Fruit fly (Drosophila melanogaster) whole organism, embryonic: ENCODE data around the gene Cand1.

Experiments
- Adf1 ChIP-seq: fragments of 200-800 bp; sonication (Bioruptor generic); IDR thresholded peaks from 2 replicates; pipeline ENCODE4 v1.3.6; 2022; ENCODE audit warnings: missing biosample characterization, missing genetic modification characterization
- BtbVII ChIP-seq: fragments of 200-800 bp; sonication (Bioruptor generic); optimal IDR thresholded peaks from 3 replicates; lab custom pipeline; 2017; ENCODE audit warnings: missing biosample characterization, mild to moderate bottlenecking, missing genetic modification characterization
- CG10147 ChIP-seq: fragments of 200-800 bp; sonication (Bioruptor generic); optimal IDR thresholded peaks from 2 replicates; lab custom pipeline; 2019; ENCODE audit warnings: missing biosample characterization, mild to moderate bottlenecking, missing genetic modification characterization, moderate library complexity
- CG10462 ChIP-seq: fragments of 200-800 bp; sonication (Bioruptor generic); optimal IDR thresholded peaks from 2 replicates; lab custom pipeline; 2016; ENCODE audit warnings: missing biosample characterization, missing genetic modification characterization
- CG10565 ChIP-seq: fragments of 200-800 bp; sonication (Bioruptor generic); optimal IDR thresholded peaks from 3 replicates; lab custom pipeline; 2016; ENCODE audit warnings: missing biosample characterization, mild to moderate bottlenecking, missing genetic modification characterization
- CG10654 ChIP-seq: fragments of 200-800 bp; sonication (Bioruptor generic); optimal IDR thresholded peaks from 2 replicates; lab custom pipeline; 2016; ENCODE audit warnings: missing biosample characterization, missing genetic modification characterization
- CG1233 ChIP-seq: fragments of 200-800 bp; sonication (Bioruptor generic); optimal IDR thresholded peaks from 4 replicates; lab custom pipeline; 2018; ENCODE audit warnings: missing biosample characterization, mild to moderate bottlenecking, missing genetic modification characterization
- CG13775 ChIP-seq: fragments of 200-800 bp; sonication (Bioruptor generic); optimal IDR thresholded peaks from 3 replicates; lab custom pipeline; 2017; ENCODE audit warnings: missing biosample characterization, mild to moderate bottlenecking, missing genetic modification characterization
- CG14441 ChIP-seq: fragments of 200-800 bp; sonication (Bioruptor generic); IDR thresholded peaks from 2 replicates; pipeline ENCODE4 v1.3.6; 2022; ENCODE audit warnings: missing biosample characterization, missing genetic modification characterization
- CG15011 ChIP-seq: fragments of 200-800 bp; sonication (Bioruptor generic); optimal IDR thresholded peaks from 3 replicates; lab custom pipeline; 2018; ENCODE audit warnings: missing biosample characterization, mild to moderate bottlenecking, missing genetic modification characterization
- CG15479 ChIP-seq: fragments of 200-800 bp; sonication (Bioruptor generic); optimal IDR thresholded peaks from 3 replicates; lab custom pipeline; 2019; ENCODE audit warnings: missing biosample characterization, mild to moderate bottlenecking, missing genetic modification characterization, moderate library complexity
- CG17186 ChIP-seq: fragments of 200-800 bp; sonication (Bioruptor generic); optimal IDR thresholded peaks from 3 replicates; lab custom pipeline; 2017; ENCODE audit warnings: missing biosample characterization, missing genetic modification reagents, missing genetic modification characterization
- CG17385 ChIP-seq: fragments of 200-800 bp; sonication (Bioruptor generic); optimal IDR thresholded peaks from 3 replicates; lab custom pipeline; 2018; ENCODE audit warnings: missing biosample characterization, mild to moderate bottlenecking, missing genetic modification characterization
- CG17829 ChIP-seq: fragments of 200-800 bp; optimal IDR thresholded peaks from 2 replicates; lab custom pipeline; 2019; ENCODE audit warnings: missing biosample characterization, mild to moderate bottlenecking, missing genetic modification characterization, moderate library complexity
- CG1792 ChIP-seq: fragments of 200-800 bp; sonication (Bioruptor generic); optimal IDR thresholded peaks from 2 replicates; lab custom pipeline; 2016; ENCODE audit warnings: missing biosample characterization, missing genetic modification characterization
- CG18764 ChIP-seq: fragments of 200-800 bp; sonication (Bioruptor generic); optimal IDR thresholded peaks from 3 replicates; lab custom pipeline; 2016; ENCODE audit warnings: missing biosample characterization, missing genetic modification characterization
- CG2120 ChIP-seq: fragments of 200-800 bp; sonication (Bioruptor generic); optimal IDR thresholded peaks from 3 replicates; lab custom pipeline; 2016; ENCODE audit warnings: missing biosample characterization, missing genetic modification characterization
- CG31224 ChIP-seq: fragments of 200-800 bp; sonication (Bioruptor generic); IDR thresholded peaks from 2 replicates; pipeline ENCODE4 v1.3.6; 2022; ENCODE audit warnings: missing biosample characterization, missing genetic modification characterization
- CG34224 ChIP-seq: fragments of 200-800 bp; sonication (Bioruptor generic); IDR thresholded peaks from 3 replicates; pipeline ENCODE4 v1.3.6; 2022; ENCODE audit warnings: missing biosample characterization, missing genetic modification characterization; ENCODE audit not compliant: partially characterized antibody
- CG34422 ChIP-seq: fragments of 200-800 bp; sonication (Bioruptor generic); IDR thresholded peaks from 3 replicates; pipeline ENCODE4 v1.3.6; 2022; ENCODE audit warnings: missing biosample characterization, missing genetic modification characterization
- CG4424 ChIP-seq: fragments of 200-800 bp; sonication (Bioruptor generic); optimal IDR thresholded peaks from 3 replicates; lab custom pipeline; 2016; ENCODE audit warnings: missing biosample characterization, missing genetic modification characterization
- CG6813 ChIP-seq: fragments of 200-800 bp; sonication (Bioruptor generic); optimal IDR thresholded peaks from 2 replicates; lab custom pipeline; 2017; ENCODE audit warnings: missing biosample characterization, missing genetic modification characterization, mild to moderate bottlenecking, moderate library complexity, missing genetic modification reagents
- CG8290 ChIP-seq, 3 experiments: fragments of 200-800 bp; sonication (Bioruptor generic); optimal IDR thresholded peaks; 2 replicates each; lab custom pipeline; 2016 to 2019; ENCODE audit warnings: missing biosample characterization in 3 of 3, missing genetic modification characterization in 3 of 3, mild to moderate bottlenecking in 2 of 3, moderate library complexity in 1 of 3
- CG8944 ChIP-seq: fragments of 200-800 bp; sonication (Bioruptor generic); optimal IDR thresholded peaks from 3 replicates; lab custom pipeline; 2016; ENCODE audit warnings: missing biosample characterization, missing genetic modification characterization
- Dad ChIP-seq: fragments of 200-800 bp; sonication (Bioruptor generic); optimal IDR thresholded peaks from 3 replicates; lab custom pipeline; 2016; ENCODE audit warnings: missing biosample characterization, missing genetic modification characterization
- Dek ChIP-seq: fragments of 200-800 bp; sonication (Bioruptor generic); optimal IDR thresholded peaks from 3 replicates; lab custom pipeline; 2019; ENCODE audit warnings: missing biosample characterization, mild to moderate bottlenecking, missing genetic modification characterization, moderate library complexity
- Dp ChIP-seq: fragments of 200-800 bp; sonication (Bioruptor generic); optimal IDR thresholded peaks from 2 replicates; lab custom pipeline; 2018; ENCODE audit warnings: missing biosample characterization, mild to moderate bottlenecking, missing genetic modification characterization, moderate library complexity
- HHEX ChIP-seq: fragments of 200-800 bp; sonication (Bioruptor generic); optimal IDR thresholded peaks from 3 replicates; lab custom pipeline; 2017; ENCODE audit warnings: missing biosample characterization, mild to moderate bottlenecking, missing genetic modification characterization, missing genetic modification reagents
- HLHmδ ChIP-seq: fragments of 200-800 bp; sonication (Bioruptor generic); optimal IDR thresholded peaks from 2 replicates; lab custom pipeline; 2018; ENCODE audit warnings: missing biosample characterization, mild to moderate bottlenecking, missing genetic modification characterization, moderate library complexity
- Lim3 ChIP-seq: fragments of 200-800 bp; sonication (Bioruptor generic); IDR thresholded peaks from 2 replicates; pipeline ENCODE4 v1.3.6; 2022; ENCODE audit warnings: missing biosample characterization, missing genetic modification characterization
- Max ChIP-seq: fragments of 200-800 bp; sonication (Bioruptor generic); optimal IDR thresholded peaks from 2 replicates; lab custom pipeline; 2016; ENCODE audit warnings: missing biosample characterization, mild to moderate bottlenecking, missing genetic modification characterization
- Pdp1 ChIP-seq, 2 experiments: fragments of 200-800 bp; sonication (Bioruptor generic); optimal IDR thresholded peaks; 3 replicates each; lab custom pipeline; 2016; ENCODE audit warnings: missing biosample characterization in 2 of 2, missing genetic modification characterization in 2 of 2, mild to moderate bottlenecking in 1 of 2, moderate library complexity in 1 of 2
- Rfx ChIP-seq: fragments of 200-800 bp; sonication (Bioruptor generic); IDR thresholded peaks from 2 replicates; pipeline ENCODE4 v1.3.6; 2022; ENCODE audit warnings: missing biosample characterization, missing genetic modification characterization
- Stat92E ChIP-seq, 3 experiments: fragments of >200 bp in 2 of 3; fragments of 200-800 bp in 1 of 3; sonication (Bioruptor generic) in 1 of 3; optimal IDR thresholded peaks; 2 replicates each; lab custom pipeline; 2017 to 2019; ENCODE audit warnings: missing biosample characterization in 3 of 3, missing genetic modification characterization in 3 of 3, mild to moderate bottlenecking in 1 of 3, moderate library complexity in 1 of 3
- ara ChIP-seq: fragments of 200-800 bp; sonication (Bioruptor generic); IDR thresholded peaks from 2 replicates; pipeline ENCODE4 v1.3.6; 2022; ENCODE audit warnings: missing biosample characterization, missing genetic modification characterization
- ci ChIP-seq: fragments of 200-800 bp; sonication (Bioruptor generic); IDR thresholded peaks from 3 replicates; pipeline ENCODE4 v1.3.6; 2022; ENCODE audit warnings: missing biosample characterization, missing genetic modification characterization
- dmrt99B ChIP-seq: fragments of 200-800 bp; sonication (Bioruptor generic); optimal IDR thresholded peaks from 2 replicates; lab custom pipeline; 2018; ENCODE audit warnings: missing biosample characterization, mild to moderate bottlenecking, missing genetic modification characterization, moderate library complexity
- ftz-f1 ChIP-seq: fragments of 200-800 bp; sonication (Bioruptor generic); optimal IDR thresholded peaks from 2 replicates; lab custom pipeline; 2016; ENCODE audit warnings: missing biosample characterization, missing genetic modification characterization
- gfzf ChIP-seq: fragments of 200-800 bp; sonication (Bioruptor generic); optimal IDR thresholded peaks from 2 replicates; lab custom pipeline; 2016; ENCODE audit warnings: missing biosample characterization, mild to moderate bottlenecking, missing genetic modification characterization, moderate library complexity
- gsb-n ChIP-seq: fragments of 200-800 bp; sonication (Bioruptor generic); optimal IDR thresholded peaks from 3 replicates; lab custom pipeline; 2018; ENCODE audit warnings: missing biosample characterization, mild to moderate bottlenecking, missing genetic modification characterization
- inv ChIP-seq: fragments of 200-800 bp; sonication (Bioruptor generic); IDR thresholded peaks from 2 replicates; pipeline ENCODE4 v1.3.6; 2022; ENCODE audit warnings: missing biosample characterization, missing genetic modification characterization; ENCODE audit not compliant: partially characterized antibody
- jing ChIP-seq: fragments of 200-800 bp; sonication (Bioruptor generic); optimal IDR thresholded peaks from 2 replicates; lab custom pipeline; 2018; ENCODE audit warnings: missing biosample characterization, mild to moderate bottlenecking, missing genetic modification characterization
- kni ChIP-seq: fragments of 200-800 bp; sonication (Bioruptor generic); optimal IDR thresholded peaks from 3 replicates; lab custom pipeline; 2017; ENCODE audit warnings: mild to moderate bottlenecking, missing biosample characterization, missing genetic modification reagents, missing genetic modification characterization
- ro ChIP-seq: fragments of 200-800 bp; sonication (Bioruptor generic); IDR thresholded peaks from 2 replicates; pipeline ENCODE4 v1.3.6; 2022; ENCODE audit warnings: missing biosample characterization, missing genetic modification characterization
- run ChIP-seq: fragments of 200-800 bp; sonication (Bioruptor generic); optimal IDR thresholded peaks from 3 replicates; lab custom pipeline; 2018; ENCODE audit warnings: missing biosample characterization, mild to moderate bottlenecking, missing genetic modification characterization
- sim ChIP-seq: fragments of 200-800 bp; sonication (Bioruptor generic); IDR thresholded peaks from 2 replicates; pipeline ENCODE4 v1.3.6; 2022; ENCODE audit warnings: missing biosample characterization, missing genetic modification characterization
- trem ChIP-seq: fragments of 200-800 bp; optimal IDR thresholded peaks from 3 replicates; lab custom pipeline; 2019; ENCODE audit warnings: missing biosample characterization, mild to moderate bottlenecking, missing genetic modification characterization, moderate library complexity
- zen ChIP-seq: fragments of 200-800 bp; sonication (Bioruptor generic); optimal IDR thresholded peaks from 3 replicates; lab custom pipeline; 2018; ENCODE audit warnings: missing biosample characterization, mild to moderate bottlenecking, missing genetic modification characterization, moderate library complexity

Cand1 gene

DNA sequence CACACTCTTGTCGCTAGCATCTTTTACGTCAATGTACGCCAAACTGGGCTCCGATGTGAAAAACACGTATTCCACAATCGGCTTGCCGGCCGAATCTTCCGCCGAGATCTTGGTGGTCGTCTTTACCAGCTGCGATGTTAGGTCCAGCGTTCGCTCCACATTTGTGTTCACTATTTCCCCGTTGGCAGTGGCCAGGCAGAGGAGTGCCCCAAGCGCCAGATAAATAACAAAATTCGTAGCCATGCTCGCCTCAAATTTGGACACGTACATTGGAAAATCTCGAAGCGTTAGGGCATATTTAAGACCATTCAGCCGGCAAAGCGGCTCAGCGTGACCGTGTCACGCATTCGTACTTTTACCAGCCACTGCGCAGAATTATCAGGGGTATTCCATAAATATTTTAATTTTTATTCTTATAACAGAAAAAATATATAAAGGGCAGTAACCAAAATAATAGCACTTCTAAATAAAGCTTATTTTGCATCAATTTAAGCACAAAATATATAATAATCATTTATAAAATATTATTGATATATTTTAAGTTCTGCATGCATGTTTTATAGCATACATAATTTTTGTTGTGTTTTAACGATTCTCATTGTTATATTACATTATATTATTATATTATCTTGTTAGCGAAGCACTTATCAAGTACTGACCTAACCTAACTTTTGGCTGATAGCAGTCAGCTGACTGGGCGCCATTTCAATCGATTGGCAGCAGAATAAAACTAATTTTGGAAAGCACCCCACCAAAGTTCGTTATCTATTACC is 13.1 kb upstream of the Cand1 start, which contains the start of the genes CG33303 and dpr19 (continued):
- TF ChIP-seq Dek, result peak; percentile 83
- peak; percentile 71 for TF ChIP-seq HHEX (GFP tag; lab: Kevin White, UChicago)
- TF ChIP-seq gsb-n (tag; lab: Kevin White, UChicago), result peak; percentile 82
- TF ChIP-seq ro (GFP tag; lab: Robert Waterston, UW), result no peak
- TF ChIP-seq CG17385 (GFP tag; lab: Kevin White, UChicago), result peak; percentile 74
- TF ChIP-seq CG15011, result peak; percentile 49
- TF ChIP-seq Lim3 (GFP tag; lab: Robert Waterston, UW), result no peak
- peak; percentile 72 for TF ChIP-seq Rfx
- no peak for TF ChIP-seq Dad (GFP tag; lab: Kevin White, UChicago)
- TF ChIP-seq CG31224 (GFP tag; lab: Robert Waterston, UW), result peak; percentile 41; the same call in 1 of the 2 replicates
- TF ChIP-seq CG1792 (GFP tag; lab: Kevin White, UChicago), result no peak
- no peak for TF ChIP-seq Stat92E (GFP tag; optimal IDR thresholded peaks at IDR 0.05; lab: Kevin White, UChicago)
- peak; percentile 20 for TF ChIP-seq CG10462
- no peak for TF ChIP-seq kni (GFP tag; lab: Kevin White, UChicago)
- peak; percentile 49 for TF ChIP-seq BtbVII (GFP tag; lab: Kevin White, UChicago)
- TF ChIP-seq CG14441, result no peak
- TF ChIP-seq jing (GFP tag; lab: Kevin White, UChicago), result no peak
- TF ChIP-seq CG10147 (GFP tag; lab: Kevin White, UChicago), result peak; percentile 72
- TF ChIP-seq ftz-f1 (GFP tag; lab: Kevin White, UChicago), result no peak
- TF ChIP-seq CG4424 (GFP tag; lab: Kevin White, UChicago), result peak; percentile 71
- peak; percentile 29 for TF ChIP-seq CG10654
- peak; percentile 73; the same call in 2 of the 3 replicates for TF ChIP-seq ci (GFP tag; lab: Robert Waterston, UW)
- TF ChIP-seq CG1233 (GFP tag; lab: Kevin White, UChicago), result peak; percentile 67
- peak; percentile 65 for TF ChIP-seq CG6813
- TF ChIP-seq CG17829 (tag; lab: Kevin White, UChicago), result peak; percentile 90
- TF ChIP-seq Adf1, result no peak
- TF ChIP-seq sim (GFP tag; lab: Robert Waterston, UW), result 0 out of 2 replicates have a peak, but pooled peaks have one; percentile 45
- TF ChIP-seq HLHmδ, result no peak
- no peak for TF ChIP-seq CG10565 (GFP tag; lab: Kevin White, UChicago)
- TF ChIP-seq gfzf, result peak; percentile 78
- TF ChIP-seq Dp (GFP tag; lab: Kevin White, UChicago), result peak; percentile 30
- no peak for TF ChIP-seq CG15479 (GFP tag; lab: Kevin White, UChicago)
- peak; percentile 16 for TF ChIP-seq Max (GFP tag; lab: Kevin White, UChicago)
- TF ChIP-seq dmrt99B (tag; lab: Kevin White, UChicago), result peak; percentile 80
- TF ChIP-seq CG8944 (GFP tag; lab: Kevin White, UChicago), result no peak
- TF ChIP-seq CG34422 (GFP tag; lab: Robert Waterston, UW), result peak; percentile 87; the same call in 2 of the 3 replicates
- TF ChIP-seq inv (GFP tag; lab: Robert Waterston, UW), result no peak
- TF ChIP-seq CG18764 (GFP tag; lab: Kevin White, UChicago), result peak; percentile 51
- TF ChIP-seq zen (tag; lab: Kevin White, UChicago), result peak; percentile 64
- peak; percentile 89 for TF ChIP-seq trem (tag; lab: Kevin White, UChicago)
- peak; percentile 57; the same call in 1 of the 2 replicates for TF ChIP-seq ara (GFP tag; lab: Robert Waterston, UW)
- TF ChIP-seq CG17186 (GFP tag; lab: Kevin White, UChicago), result no peak
- no peak for TF ChIP-seq Pdp1 (GFP tag; optimal IDR thresholded peaks at IDR 0.05; lab: Kevin White, UChicago)
- peak; percentile 72 for TF ChIP-seq run
- no peak for TF ChIP-seq CG34224 (GFP tag; lab: Robert Waterston, UW)
- peak; percentile 73 for TF ChIP-seq CG8290 (GFP tag; optimal IDR thresholded peaks at IDR 0.05; lab: Kevin White, UChicago)
- no peak for TF ChIP-seq CG8290 (tag; optimal IDR thresholded peaks at IDR 0.05; lab: Kevin White, UChicago)
- TF ChIP-seq CG13775 (GFP tag; lab: Kevin White, UChicago), result peak; percentile 71
- peak; percentile 27 for TF ChIP-seq CG2120 (GFP tag; lab: Kevin White, UChicago)
